Worm (Caenorhabditis elegans) whole organism, young adult: ENCODE measurements around the gene Y49F6B.14.

Experiments
- B0019.2 ChIP-seq: fragments of 200-800 bp; sonication (Bioruptor generic); conservative IDR thresholded peaks from 2 replicates; pipeline ENCODE4 v1.3.6; 2022; ENCODE audit warnings: missing genetic modification reagents, missing genetic modification characterization, missing compliant biosample characterization
- B0035.1 ChIP-seq: sonication (generic microtip); optimal IDR thresholded peaks from 2 replicates; lab custom pipeline; 2016; ENCODE audit warnings: missing genetic modification characterization, mild to moderate bottlenecking, missing compliant biosample characterization, missing genotype, missing genetic modification reagents
- C17E4.6 ChIP-seq: fragments of 200-800 bp; sonication (Bioruptor generic); IDR thresholded peaks from 2 replicates; pipeline ENCODE4 v1.3.6; 2022; ENCODE audit warnings: missing genetic modification reagents, missing genetic modification characterization, missing compliant biosample characterization
- F37B4.10 ChIP-seq: fragments of 200-800 bp; sonication (Bioruptor generic); IDR thresholded peaks from 2 replicates; pipeline ENCODE4 v1.3.6; 2022; ENCODE audit warnings: missing genetic modification characterization, missing compliant biosample characterization
- F39B2.1 ChIP-seq: fragments of 200-800 bp; sonication (Bioruptor generic); IDR thresholded peaks from 2 replicates; pipeline ENCODE4 v1.3.6; 2022; ENCODE audit warnings: missing genetic modification reagents, missing genetic modification characterization, missing compliant biosample characterization
- F57A8.1 ChIP-seq: fragments of 200-800 bp; sonication (Bioruptor generic); optimal IDR thresholded peaks from 2 replicates; lab custom pipeline; 2018; ENCODE audit warnings: mild to moderate bottlenecking, missing genetic modification characterization, moderate library complexity, missing compliant biosample characterization
- K11D2.4 ChIP-seq: fragments of 200-800 bp; sonication (Bioruptor generic); IDR thresholded peaks from 2 replicates; pipeline ENCODE4 v1.3.6; 2022; ENCODE audit warnings: missing genetic modification reagents, missing genetic modification characterization, missing compliant biosample characterization
- K12H6.12 ChIP-seq: fragments of 200-800 bp; sonication (Bioruptor generic); optimal IDR thresholded peaks from 2 replicates; lab custom pipeline; 2018; ENCODE audit warnings: mild to moderate bottlenecking, missing genetic modification characterization, missing compliant biosample characterization
- T26A5.8 ChIP-seq: sonication (generic microtip); optimal IDR thresholded peaks from 2 replicates; lab custom pipeline; 2016; ENCODE audit warnings: missing genetic modification characterization, missing compliant biosample characterization
- Y67H2A.10 ChIP-seq: fragments of 200-800 bp; sonication (Bioruptor generic); conservative IDR thresholded peaks from 2 replicates; pipeline ENCODE4 v1.3.6; 2022; ENCODE audit warnings: missing genetic modification reagents, missing genetic modification characterization, missing compliant biosample characterization
- efl-1 ChIP-seq: fragments of 150-350 bp; optimal IDR thresholded peaks from 2 replicates; lab custom pipeline; 2014; ENCODE audit warnings: missing biosample characterization, missing genetic modification reagents, missing genetic modification characterization
- egl-18 ChIP-seq: fragments of 200-800 bp; sonication (Bioruptor generic); IDR thresholded peaks from 2 replicates; pipeline ENCODE4 v1.3.6; 2022; ENCODE audit warnings: missing genetic modification reagents, missing genetic modification characterization, missing compliant biosample characterization
- ekl-4 ChIP-seq: fragments of 200-800 bp; sonication (Bioruptor generic); IDR thresholded peaks from 2 replicates; pipeline ENCODE4 v1.3.6; 2022; ENCODE audit warnings: missing genetic modification reagents, missing genetic modification characterization, missing compliant biosample characterization
- ets-4 ChIP-seq: fragments of 200-800 bp; sonication (Bioruptor generic); optimal IDR thresholded peaks from 2 replicates; lab custom pipeline; 2018; ENCODE audit warnings: mild to moderate bottlenecking, missing genetic modification characterization, missing compliant biosample characterization
- gei-17 ChIP-seq: fragments of 200-800 bp; sonication (Bioruptor generic); optimal IDR thresholded peaks from 2 replicates; lab custom pipeline; 2018; ENCODE audit warnings: mild to moderate bottlenecking, missing genetic modification characterization, missing compliant biosample characterization
- hlh-26 ChIP-seq: fragments of 200-800 bp; sonication (Bioruptor generic); conservative IDR thresholded peaks from 2 replicates; pipeline ENCODE4 v1.3.6; 2022; ENCODE audit warnings: missing genetic modification reagents, missing genetic modification characterization, missing compliant biosample characterization
- hmg-1.2 ChIP-seq: fragments of 200-800 bp; sonication (Bioruptor generic); IDR thresholded peaks from 2 replicates; pipeline ENCODE4 v1.3.6; 2022; ENCODE audit warnings: missing genetic modification reagents, missing genetic modification characterization, missing compliant biosample characterization
- hrde-1 ChIP-seq: sonication (generic microtip); optimal IDR thresholded peaks from 2 replicates; lab custom pipeline; 2016; ENCODE audit warnings: missing genetic modification characterization, mild to moderate bottlenecking, missing compliant biosample characterization, moderate library complexity, missing genotype, missing genetic modification reagents, borderline replicate concordance
- hsf-1 ChIP-seq: fragments of 200-800 bp; sonication (Bioruptor generic); IDR thresholded peaks from 2 replicates; pipeline ENCODE4 v1.3.6; 2022; ENCODE audit warnings: missing genetic modification reagents, missing genetic modification characterization, missing compliant biosample characterization
- lag-1 ChIP-seq: fragments of 200-800 bp; sonication (Bioruptor generic); IDR thresholded peaks from 2 replicates; pipeline ENCODE4 v1.3.6; 2022; ENCODE audit warnings: missing genetic modification reagents, missing genetic modification characterization, missing compliant biosample characterization
- lin-54 ChIP-seq: fragments of 200-800 bp; sonication (Bioruptor generic); optimal IDR thresholded peaks from 2 replicates; lab custom pipeline; 2018; ENCODE audit warnings: mild to moderate bottlenecking, missing genetic modification characterization, missing compliant biosample characterization
- madf-3 ChIP-seq: fragments of 200-800 bp; sonication (Bioruptor generic); IDR thresholded peaks from 2 replicates; pipeline ENCODE4 v1.3.6; 2022; ENCODE audit warnings: missing genetic modification reagents, missing genetic modification characterization, missing compliant biosample characterization
- madf-6 ChIP-seq: fragments of 200-800 bp; sonication (Bioruptor generic); IDR thresholded peaks from 2 replicates; pipeline ENCODE4 v1.3.6; 2022; ENCODE audit warnings: missing genetic modification reagents, missing genetic modification characterization, missing compliant biosample characterization
- mes-4 ChIP-seq: sonication (generic microtip); optimal IDR thresholded peaks from 2 replicates; lab custom pipeline; 2016; ENCODE audit warnings: missing genotype, missing genetic modification characterization, missing compliant biosample characterization
- nfya-2 ChIP-seq: fragments of 200-800 bp; sonication (Bioruptor generic); IDR thresholded peaks from 2 replicates; pipeline ENCODE4 v1.3.6; 2022; ENCODE audit warnings: missing genetic modification reagents, missing genetic modification characterization, missing compliant biosample characterization
- rcor-1 ChIP-seq: fragments of 200-800 bp; sonication (Bioruptor generic); IDR thresholded peaks from 2 replicates; pipeline ENCODE4 v1.3.6; 2022; ENCODE audit warnings: missing genetic modification reagents, missing genetic modification characterization, missing compliant biosample characterization
- rec-8 ChIP-seq, 2 experiments: sonication (generic microtip); optimal IDR thresholded peaks; 2 replicates each; lab custom pipeline; 2016; ENCODE audit warnings: mild to moderate bottlenecking in 2 of 2, missing genetic modification characterization in 2 of 2, missing genetic modification reagents in 2 of 2, missing genotype in 2 of 2, missing biosample characterization in 1 of 2, missing compliant biosample characterization in 1 of 2, moderate library complexity in 1 of 2
- repo-1 ChIP-seq: sonication (generic microtip); optimal IDR thresholded peaks from 2 replicates; lab custom pipeline; 2017; ENCODE audit warnings: mild to moderate bottlenecking, missing genetic modification characterization, missing compliant biosample characterization
- tbx-9 ChIP-seq: sonication (generic microtip); optimal IDR thresholded peaks from 2 replicates; lab custom pipeline; 2016; ENCODE audit warnings: borderline replicate concordance, missing genetic modification characterization, inconsistent platforms, missing compliant biosample characterization
- unc-62 ChIP-seq: fragments of 150-350 bp; optimal IDR thresholded peaks from 2 replicates; lab custom pipeline; 2014; ENCODE audit warnings: missing biosample characterization, missing genetic modification reagents, missing genetic modification characterization
- xnd-1 ChIP-seq: sonication (generic microtip); optimal IDR thresholded peaks from 2 replicates; lab custom pipeline; 2016; ENCODE audit warnings: missing genotype, missing genetic modification reagents, missing genetic modification characterization, missing compliant biosample characterization
- zfh-2 ChIP-seq: fragments of 200-800 bp; sonication (Bioruptor generic); conservative IDR thresholded peaks from 2 replicates; pipeline ENCODE4 v1.3.6; 2022; ENCODE audit warnings: missing genetic modification reagents, missing genetic modification characterization, missing compliant biosample characterization

Y49F6B.14 gene

ce11 chrII:3515384-3516053 lies at the start of gene Y49F6B.14, which contains the start of gene clec-125:
Gene Y49F6B.14 (minus strand): TSS chrII:3515484.
Gene clec-125 (plus strand): TSS chrII:3516003.
- TF ChIP-seq hsf-1 (GFP tag; lab: Robert Waterston, UW): no peak
- TF ChIP-seq K12H6.12 (tag; lab: Kevin White, UChicago): no peak
- TF ChIP-seq hmg-1.2 (GFP tag; lab: Robert Waterston, UW): peak; percentile 75
- TF ChIP-seq, all 124 proteins: peak for 1

ce11 chrII:3562419-3562818 lies 47.1 kb upstream of the Y49F6B.14 start, which contains the start of gene W10G11.3:
Gene W10G11.3 (minus strand): TSS chrII:3562519.
- TF ChIP-seq lag-1 (GFP tag; lab: Robert Waterston, UW): 0 out of 2 replicates have a peak, but pooled peaks have one; percentile 31
- no peak for TF ChIP-seq madf-6
- no peak for TF ChIP-seq B0035.1 (tag; lab: Kevin White, UChicago)
- TF ChIP-seq repo-1 (tag; lab: Kevin White, UChicago): no peak
- TF ChIP-seq gei-17: no peak
- TF ChIP-seq hlh-26 (GFP tag; lab: Robert Waterston, UW): no peak

- TF ChIP-seq mes-4 (tag; lab: Kevin White, UChicago) (no peak), unc-62 (GFP tag; lab: Kevin White, UChicago) (no peak), efl-1 (GFP tag; lab: Kevin White, UChicago) (no peak), xnd-1 (no peak), madf-6 (no peak), zfh-2 (GFP tag; lab: Robert Waterston, UW) (no peak), rec-8 (tag; optimal IDR thresholded peaks at IDR 0.05; lab: Kevin White, UChicago) (no peak), T26A5.8 (tag; lab: Kevin White, UChicago) (no peak), F37B4.10 (no peak), egl-18 (no peak), K11D2.4 (GFP tag; lab: Robert Waterston, UW) (no peak), nfya-2 (no peak), Y67H2A.10 (no peak), tbx-9 (tag; lab: Kevin White, UChicago) (no peak), B0019.2 (no peak), B0035.1 (tag; lab: Kevin White, UChicago) (no peak), ets-4 (no peak), F57A8.1 (GFP tag; lab: Kevin White, UChicago) (no peak), rcor-1 (GFP tag; lab: Robert Waterston, UW) (no peak), madf-3 (GFP tag; lab: Robert Waterston, UW) (no peak)
Measured at ce11 chrII:3561561-3561960, 46.3 kb upstream of the Y49F6B.14 start, which contains the start of gene W10G11.2. Gene W10G11.2 (minus strand): TSS chrII:3561661.

- TF ChIP-seq F39B2.1 (GFP tag; lab: Robert Waterston, UW) (no peak), hrde-1 (tag; lab: Kevin White, UChicago) (no peak), ekl-4 (GFP tag; lab: Robert Waterston, UW) (no peak), lin-54 (GFP tag; lab: Kevin White, UChicago) (no peak), lag-1 (GFP tag; lab: Robert Waterston, UW) (no peak), T26A5.8 (tag; lab: Kevin White, UChicago) (no peak), C17E4.6 (GFP tag; lab: Robert Waterston, UW) (no peak), ets-4 (no peak)
- TF ChIP-seq, all 124 proteins: peak for 0
Measured at ce11 chrII:3560592-3560991, 45.3 kb upstream of the Y49F6B.14 start, which contains the start of gene W10G11.1. Gene W10G11.1 (minus strand): TSS chrII:3560692.
